Worm (Caenorhabditis elegans): ENCODE results near the gene mma-1.

Gene mma-1

ce11 chrV:12599110-12599509, 3.0 kb upstream of the mma-1 start, which contains the start of the genes C14C10.10 and ril-2:
Gene C14C10.10, minus strand, starts transcription at chrV:12599128.
Gene ril-2, minus strand, starts transcription at chrV:12599157.
- TF ChIP-seq flt-1 (GFP tag; IDR thresholded peaks at IDR 0.05): no peak
- no peak for TF ChIP-seq ztf-23 (GFP tag; IDR thresholded peaks at IDR 0.05)
- TF ChIP-seq tab-1 (GFP tag; IDR thresholded peaks at IDR 0.05): no peak
- TF ChIP-seq ztf-29 (GFP tag; IDR thresholded peaks at IDR 0.05): no peak
- no peak for TF ChIP-seq T22C8.4 (GFP tag; IDR thresholded peaks at IDR 0.05)
- no peak for TF ChIP-seq klf-2 (GFP tag; conservative IDR thresholded peaks at IDR 0.05)
- no peak for TF ChIP-seq ref-1 (GFP tag; conservative IDR thresholded peaks at IDR 0.05)
- TF ChIP-seq cog-1 (tag; optimal IDR thresholded peaks at IDR 0.05): no peak

- peak; percentile 48; the same call in 1 of the 2 replicates for TF ChIP-seq ref-1 (GFP tag; conservative IDR thresholded peaks at IDR 0.05)
- TF ChIP-seq T22C8.4 (GFP tag; IDR thresholded peaks at IDR 0.05): peak; percentile 69; the same call in 1 of the 2 replicates
- TF ChIP-seq med-1 (GFP tag; optimal IDR thresholded peaks at IDR 0.05; ENCODE audit: insufficient read depth): peak; percentile 15
- peak; percentile 58 for TF ChIP-seq cog-1 (tag; optimal IDR thresholded peaks at IDR 0.05)
- peak; percentile 78 for TF ChIP-seq ztf-23 (GFP tag; IDR thresholded peaks at IDR 0.05)
- peak; percentile 80; the same call in 1 of the 2 replicates for TF ChIP-seq tab-1 (GFP tag; IDR thresholded peaks at IDR 0.05)
- peak; percentile 82 for TF ChIP-seq ztf-29 (GFP tag; IDR thresholded peaks at IDR 0.05)
- peak; percentile 87 for TF ChIP-seq flt-1 (GFP tag; IDR thresholded peaks at IDR 0.05)
- 0 out of 2 replicates have a peak, but pooled peaks have one; percentile 49 for TF ChIP-seq klf-2 (GFP tag; conservative IDR thresholded peaks at IDR 0.05)
These were observed 699 bp upstream of the mma-1 start for ce11 chrV:12596795-12597194.

DNA sequence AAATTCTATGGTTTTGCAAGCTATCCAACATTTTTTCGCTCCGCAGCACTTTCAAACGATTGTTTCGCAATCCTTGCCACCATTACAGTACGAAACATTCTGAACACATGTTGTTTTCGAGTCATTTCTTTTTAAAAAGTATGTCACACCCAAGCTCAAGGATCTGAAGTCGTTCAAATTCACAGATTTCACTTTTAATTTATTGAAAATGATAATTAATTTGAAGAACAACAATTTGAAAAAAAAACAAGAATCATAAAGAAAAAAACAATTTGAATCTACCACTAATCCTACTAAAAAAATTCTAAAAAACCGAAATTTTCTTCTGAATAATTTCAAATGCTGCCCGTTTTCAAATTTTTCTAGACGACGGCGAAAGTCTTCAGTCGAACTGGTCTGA, 3.7 kb downstream of the mma-1 start, which contains the start of gene C14C10.2:
Gene C14C10.2 (minus strand): TSS at position 101 of the 400 bp plus-strand sequence.
- no peak for TF ChIP-seq T22C8.4 (GFP tag; IDR thresholded peaks at IDR 0.05)
- TF ChIP-seq tab-1 (GFP tag; IDR thresholded peaks at IDR 0.05): no peak

ce11 chrV:12590601-12591000, 5.5 kb downstream of the mma-1 start, which contains the start of gene ttr-43:
Gene ttr-43, minus strand, starts transcription at chrV:12590701.
- no peak for TF ChIP-seq flt-1 (GFP tag; IDR thresholded peaks at IDR 0.05)
- no peak for TF ChIP-seq ref-1 (GFP tag; conservative IDR thresholded peaks at IDR 0.05)
- TF ChIP-seq ztf-23 (GFP tag; IDR thresholded peaks at IDR 0.05): no peak
- TF ChIP-seq ztf-29 (GFP tag; IDR thresholded peaks at IDR 0.05): no peak
- no peak for TF ChIP-seq klf-2 (GFP tag; conservative IDR thresholded peaks at IDR 0.05)
- no peak for TF ChIP-seq T22C8.4 (GFP tag; IDR thresholded peaks at IDR 0.05)
- no peak for TF ChIP-seq med-1 (GFP tag; optimal IDR thresholded peaks at IDR 0.05; ENCODE audit: insufficient read depth)
- TF ChIP-seq cog-1 (tag; optimal IDR thresholded peaks at IDR 0.05): no peak
- no peak for TF ChIP-seq tab-1 (GFP tag; IDR thresholded peaks at IDR 0.05)

- no peak for TF ChIP-seq klf-2 (GFP tag; conservative IDR thresholded peaks at IDR 0.05)
- TF ChIP-seq cog-1 (tag; optimal IDR thresholded peaks at IDR 0.05): no peak
These were observed 8.1 kb downstream of the mma-1 start, which contains the start of gene C14C10.1 for ce11 chrV:12588030-12588429. Gene C14C10.1, plus strand, starts transcription at chrV:12588330.

- TF ChIP-seq ztf-29 (GFP tag; IDR thresholded peaks at IDR 0.05) (no peak), klf-2 (GFP tag; conservative IDR thresholded peaks at IDR 0.05) (no peak), T22C8.4 (GFP tag; IDR thresholded peaks at IDR 0.05) (no peak), med-1 (GFP tag; optimal IDR thresholded peaks at IDR 0.05; ENCODE audit: insufficient read depth) (no peak)
These were observed 9.3 kb downstream of the mma-1 start for ce11 chrV:12586793-12587192.

DNA sequence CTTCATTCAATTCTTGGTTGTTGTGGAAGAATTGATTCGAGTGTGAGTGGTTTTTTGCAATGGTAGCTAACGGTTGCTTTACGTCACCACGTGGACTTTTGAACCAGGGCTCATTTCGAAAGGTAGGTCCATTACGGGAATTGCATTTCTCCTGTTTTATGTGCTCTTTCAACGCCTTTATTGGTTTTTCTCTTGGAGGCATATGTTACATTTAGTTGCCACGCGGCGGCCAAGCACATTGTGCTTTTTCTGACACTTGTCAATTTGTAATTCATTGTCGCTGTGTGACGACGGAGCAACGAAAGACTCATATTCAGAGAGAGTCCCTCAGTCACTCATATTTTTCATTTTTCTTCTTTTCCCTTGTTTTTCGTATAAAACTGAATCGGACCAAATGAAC, 11.3 kb downstream of the mma-1 start:
- TF ChIP-seq cog-1 (tag; optimal IDR thresholded peaks at IDR 0.05): no peak
- no peak for TF ChIP-seq ztf-29 (GFP tag; IDR thresholded peaks at IDR 0.05)
- TF ChIP-seq flt-1 (GFP tag; IDR thresholded peaks at IDR 0.05): no peak
- no peak for TF ChIP-seq T22C8.4 (GFP tag; IDR thresholded peaks at IDR 0.05)
- TF ChIP-seq klf-2 (GFP tag; conservative IDR thresholded peaks at IDR 0.05): no peak
- TF ChIP-seq ref-1 (GFP tag; conservative IDR thresholded peaks at IDR 0.05): no peak
- no peak for TF ChIP-seq ztf-23 (GFP tag; IDR thresholded peaks at IDR 0.05)
- TF ChIP-seq tab-1 (GFP tag; IDR thresholded peaks at IDR 0.05): no peak
- no peak for TF ChIP-seq med-1 (GFP tag; optimal IDR thresholded peaks at IDR 0.05; ENCODE audit: insufficient read depth)

- no peak for TF ChIP-seq flt-1 (GFP tag; IDR thresholded peaks at IDR 0.05)
- TF ChIP-seq med-1 (GFP tag; optimal IDR thresholded peaks at IDR 0.05; ENCODE audit: insufficient read depth): no peak
- no peak for TF ChIP-seq ref-1 (GFP tag; conservative IDR thresholded peaks at IDR 0.05)
- TF ChIP-seq ztf-23 (GFP tag; IDR thresholded peaks at IDR 0.05): no peak
- no peak for TF ChIP-seq ztf-29 (GFP tag; IDR thresholded peaks at IDR 0.05)
These were observed 12.7 kb downstream of the mma-1 start for ce11 chrV:12583421-12583820.

DNA sequence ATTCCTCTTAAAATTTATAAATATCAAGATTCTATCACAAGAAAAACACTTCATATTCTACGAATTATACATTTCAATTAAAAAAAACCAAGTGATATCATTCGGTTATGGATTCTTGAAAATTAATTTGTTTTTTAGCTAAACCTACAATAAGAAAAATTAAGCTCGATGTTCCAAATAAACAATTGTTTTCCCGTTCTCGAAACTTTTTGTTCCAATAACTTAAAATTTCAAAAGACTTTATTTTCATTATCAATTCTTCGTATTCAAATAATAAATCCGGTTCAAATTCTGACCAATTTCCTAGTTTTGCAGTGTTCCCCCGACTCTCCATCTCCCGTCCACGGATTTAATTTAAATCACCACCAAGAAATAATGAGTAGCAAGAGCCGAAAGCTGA, 16.8 kb downstream of the mma-1 start, which contains the start of gene E02A10.3:
Gene E02A10.3 (plus strand): TSS at position 301 of the 400 bp plus-strand sequence.
- TF ChIP-seq klf-2 (GFP tag; conservative IDR thresholded peaks at IDR 0.05): no peak
- no peak for TF ChIP-seq med-1 (GFP tag; optimal IDR thresholded peaks at IDR 0.05; ENCODE audit: insufficient read depth)
- TF ChIP-seq tab-1 (GFP tag; IDR thresholded peaks at IDR 0.05): no peak
- no peak for TF ChIP-seq T22C8.4 (GFP tag; IDR thresholded peaks at IDR 0.05)
- no peak for TF ChIP-seq ztf-23 (GFP tag; IDR thresholded peaks at IDR 0.05)
- no peak for TF ChIP-seq cog-1 (tag; optimal IDR thresholded peaks at IDR 0.05)
- no peak for TF ChIP-seq flt-1 (GFP tag; IDR thresholded peaks at IDR 0.05)
- no peak for TF ChIP-seq ref-1 (GFP tag; conservative IDR thresholded peaks at IDR 0.05)
- no peak for TF ChIP-seq ztf-29 (GFP tag; IDR thresholded peaks at IDR 0.05)

DNA sequence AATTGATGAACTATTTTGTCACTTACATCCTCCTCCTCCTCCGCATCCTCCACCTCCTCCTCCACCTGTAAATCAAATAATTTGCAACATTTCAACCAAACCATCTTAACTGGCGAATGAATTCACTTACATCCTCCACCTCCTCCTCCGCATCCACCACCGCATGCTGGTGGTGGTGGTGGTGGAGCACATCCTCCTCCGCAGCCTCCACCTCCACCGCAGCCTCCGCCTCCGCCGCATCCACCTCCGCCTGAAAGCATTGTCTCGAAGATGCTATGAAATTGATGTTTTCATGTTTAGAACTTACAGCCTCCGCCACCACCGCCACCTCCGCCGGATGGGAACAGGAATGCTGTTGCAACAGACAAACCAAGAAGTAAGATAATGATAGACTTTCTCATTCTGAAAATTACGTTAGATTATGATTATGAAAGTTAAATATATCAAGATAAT, 19.6 kb downstream of the mma-1 start, which contains the start of gene grl-23:
Gene grl-23 (minus strand): TSS at position 403 of the 453 bp plus-strand sequence.
- TF ChIP-seq klf-2 (GFP tag; conservative IDR thresholded peaks at IDR 0.05): no peak
- no peak for TF ChIP-seq T22C8.4 (GFP tag; IDR thresholded peaks at IDR 0.05)
- no peak for TF ChIP-seq flt-1 (GFP tag; IDR thresholded peaks at IDR 0.05)
- TF ChIP-seq ztf-29 (GFP tag; IDR thresholded peaks at IDR 0.05): no peak
- no peak for TF ChIP-seq cog-1 (tag; optimal IDR thresholded peaks at IDR 0.05)
- no peak for TF ChIP-seq tab-1 (GFP tag; IDR thresholded peaks at IDR 0.05)
- TF ChIP-seq ref-1 (GFP tag; conservative IDR thresholded peaks at IDR 0.05): no peak
- TF ChIP-seq ztf-23 (GFP tag; IDR thresholded peaks at IDR 0.05): no peak
- TF ChIP-seq med-1 (GFP tag; optimal IDR thresholded peaks at IDR 0.05; ENCODE audit: insufficient read depth): no peak
